Worm (Caenorhabditis elegans): ENCODE measurements around the gene srj-53.

ce11 chrV:655823-656222 is 38.7 kb downstream of the srj-53 start, which contains the start of gene srh-245:
- no peak for TF ChIP-seq mes-4 (tag; optimal IDR thresholded peaks at IDR 0.05)
- no peak for TF ChIP-seq unc-130 (GFP tag; optimal IDR thresholded peaks at IDR 0.05)
- no peak for TF ChIP-seq hlh-26 (GFP tag; conservative IDR thresholded peaks at IDR 0.05)
- TF ChIP-seq ama-1 (optimal IDR thresholded peaks at IDR 0.05), result no peak
- TF ChIP-seq ama-1 (GFP tag; optimal IDR thresholded peaks at IDR 0.05), result no peak
- TF ChIP-seq F33H1.4 (GFP tag; IDR thresholded peaks at IDR 0.05), result no peak
- no peak for TF ChIP-seq F57C9.4 (tag; optimal IDR thresholded peaks at IDR 0.05)
- TF ChIP-seq madf-3 (GFP tag; IDR thresholded peaks at IDR 0.05), result no peak
- no peak for TF ChIP-seq nhr-80 (tag; optimal IDR thresholded peaks at IDR 0.05)
- TF ChIP-seq ztf-6 (GFP tag; IDR thresholded peaks at IDR 0.05), result no peak
- no peak for TF ChIP-seq ccch-3 (GFP tag; optimal IDR thresholded peaks at IDR 0.05)
- TF ChIP-seq F49E8.2 (tag; optimal IDR thresholded peaks at IDR 0.05; ENCODE audit: insufficient read depth), result no peak
